Fruit fly (Drosophila melanogaster) whole organism, embryonic: ENCODE measurements around the gene SLC5A11.

Experiments
- Aef1 ChIP-seq: fragments of 200-800 bp; sonication (Bioruptor generic); IDR thresholded peaks from 3 replicates; pipeline ENCODE4 v1.3.6; 2022; ENCODE audit warnings: missing biosample characterization, missing genetic modification characterization
- Bteb2 ChIP-seq: fragments of 200-800 bp; sonication (Bioruptor generic); optimal IDR thresholded peaks from 2 replicates; lab custom pipeline; 2016; ENCODE audit warnings: missing biosample characterization, missing genetic modification characterization
- CG10209 ChIP-seq: fragments of 200-800 bp; sonication (Bioruptor generic); optimal IDR thresholded peaks from 3 replicates; lab custom pipeline; 2017; ENCODE audit warnings: missing biosample characterization, mild to moderate bottlenecking, missing genetic modification characterization, missing genetic modification reagents
- CG10274 ChIP-seq: fragments of 200-800 bp; sonication (Bioruptor generic); optimal IDR thresholded peaks from 3 replicates; lab custom pipeline; 2017; ENCODE audit warnings: missing biosample characterization, mild to moderate bottlenecking, missing genetic modification characterization
- CG10431 ChIP-seq: fragments of 200-800 bp; sonication (Bioruptor generic); optimal IDR thresholded peaks from 3 replicates; lab custom pipeline; 2018; ENCODE audit warnings: missing biosample characterization, mild to moderate bottlenecking, missing genetic modification characterization
- CG10959 ChIP-seq: fragments of 200-800 bp; sonication (Bioruptor generic); IDR thresholded peaks from 2 replicates; pipeline ENCODE4 v1.3.6; 2022; ENCODE audit warnings: missing biosample characterization, missing genetic modification characterization
- CG11456 ChIP-seq: fragments of 200-800 bp; sonication (Bioruptor generic); IDR thresholded peaks from 3 replicates; pipeline ENCODE4 v1.3.6; 2022; ENCODE audit warnings: missing biosample characterization, missing genetic modification characterization
- CG13123 ChIP-seq: fragments of 200-800 bp; sonication (Bioruptor generic); optimal IDR thresholded peaks from 2 replicates; lab custom pipeline; 2016; ENCODE audit warnings: missing biosample characterization, missing genetic modification characterization
- CG13624 ChIP-seq: fragments of 200-800 bp; sonication (Bioruptor generic); optimal IDR thresholded peaks from 2 replicates; lab custom pipeline; 2016; ENCODE audit warnings: missing biosample characterization, missing genetic modification characterization
- CG1529 ChIP-seq: fragments of 200-800 bp; sonication (Bioruptor generic); optimal IDR thresholded peaks from 3 replicates; lab custom pipeline; 2018; ENCODE audit warnings: missing biosample characterization, missing genetic modification characterization
- CG17802 ChIP-seq: fragments of 200-800 bp; sonication (Bioruptor generic); optimal IDR thresholded peaks from 2 replicates; lab custom pipeline; 2018; ENCODE audit warnings: missing biosample characterization, mild to moderate bottlenecking, missing genetic modification characterization, moderate library complexity
- CG3163 ChIP-seq: fragments of 200-800 bp; sonication (Bioruptor generic); optimal IDR thresholded peaks from 3 replicates; lab custom pipeline; 2016; ENCODE audit warnings: missing biosample characterization, missing genetic modification characterization
- CG4617 ChIP-seq: fragments of 200-800 bp; sonication (Bioruptor generic); optimal IDR thresholded peaks from 3 replicates; lab custom pipeline; 2016; ENCODE audit warnings: missing biosample characterization, missing genetic modification characterization, borderline replicate concordance
- CG4707 ChIP-seq: fragments of 200-800 bp; sonication (Bioruptor generic); optimal IDR thresholded peaks from 2 replicates; lab custom pipeline; 2018; ENCODE audit warnings: missing biosample characterization, mild to moderate bottlenecking, missing genetic modification characterization, moderate library complexity
- CG6654 ChIP-seq: fragments of 200-800 bp; sonication (Bioruptor generic); optimal IDR thresholded peaks from 2 replicates; lab custom pipeline; 2017; ENCODE audit warnings: missing biosample characterization, mild to moderate bottlenecking, missing genetic modification characterization
- CG6765 ChIP-seq: fragments of 200-800 bp; sonication (Bioruptor generic); optimal IDR thresholded peaks from 3 replicates; lab custom pipeline; 2017; ENCODE audit warnings: missing biosample characterization, mild to moderate bottlenecking, missing genetic modification characterization
- CG7372 ChIP-seq: fragments of 200-800 bp; sonication (Bioruptor generic); IDR thresholded peaks from 2 replicates; pipeline ENCODE4 v1.3.6; 2022; ENCODE audit warnings: missing biosample characterization, missing genetic modification characterization
- CG7745 ChIP-seq: fragments of 200-800 bp; sonication (Bioruptor generic); optimal IDR thresholded peaks from 2 replicates; lab custom pipeline; 2018; ENCODE audit warnings: missing biosample characterization, mild to moderate bottlenecking, missing genetic modification characterization, moderate library complexity
- CG7786 ChIP-seq: fragments of 200-800 bp; sonication (Bioruptor generic); optimal IDR thresholded peaks from 2 replicates; lab custom pipeline; 2016; ENCODE audit warnings: missing biosample characterization, missing genetic modification characterization
- CG9876 ChIP-seq: fragments of 200-800 bp; sonication (Bioruptor generic); optimal IDR thresholded peaks from 2 replicates; lab custom pipeline; 2016; ENCODE audit warnings: missing biosample characterization, missing genetic modification characterization
- Drgx ChIP-seq: fragments of 200-800 bp; sonication (Bioruptor generic); IDR thresholded peaks from 2 replicates; pipeline ENCODE4 v1.3.6; 2022; ENCODE audit warnings: missing biosample characterization, missing genetic modification characterization
- Meics ChIP-seq: fragments of 200-800 bp; sonication (Bioruptor generic); optimal IDR thresholded peaks from 2 replicates; lab custom pipeline; 2017; ENCODE audit warnings: missing biosample characterization, mild to moderate bottlenecking, missing genetic modification characterization
- Myb ChIP-seq: fragments of 200-800 bp; sonication (Bioruptor generic); optimal IDR thresholded peaks from 2 replicates; lab custom pipeline; 2016; ENCODE audit warnings: missing biosample characterization, missing genetic modification characterization
- Oaz ChIP-seq: fragments of 200-800 bp; sonication (Bioruptor generic); IDR thresholded peaks from 2 replicates; pipeline ENCODE4 v1.3.6; 2022; ENCODE audit warnings: missing biosample characterization, missing genetic modification characterization
- Optix ChIP-seq: fragments of 200-800 bp; sonication (Bioruptor generic); IDR thresholded peaks from 3 replicates; pipeline ENCODE4 v1.3.6; 2022; ENCODE audit warnings: missing biosample characterization, missing genetic modification characterization
- Pdp1 ChIP-seq, 2 experiments: fragments of 200-800 bp; sonication (Bioruptor generic); optimal IDR thresholded peaks; 3 replicates each; lab custom pipeline; 2016; ENCODE audit warnings: missing biosample characterization in 2 of 2, missing genetic modification characterization in 2 of 2, mild to moderate bottlenecking in 1 of 2, moderate library complexity in 1 of 2
- Rx ChIP-seq: fragments of 200-800 bp; sonication (Bioruptor generic); IDR thresholded peaks from 2 replicates; pipeline ENCODE4 v1.3.6; 2022; ENCODE audit warnings: missing biosample characterization, missing genetic modification characterization
- Scr ChIP-seq: fragments of 200-800 bp; sonication (Bioruptor generic); IDR thresholded peaks from 2 replicates; pipeline ENCODE4 v1.3.6; 2022; ENCODE audit warnings: missing biosample characterization, missing genetic modification characterization; ENCODE audit not compliant: partially characterized antibody
- TFAM ChIP-seq: fragments of 200-800 bp; sonication (Bioruptor generic); optimal IDR thresholded peaks from 2 replicates; lab custom pipeline; 2017; ENCODE audit warnings: missing biosample characterization, missing genetic modification characterization, inconsistent platforms
- amos ChIP-seq: fragments of 200-800 bp; sonication (Bioruptor generic); IDR thresholded peaks from 2 replicates; pipeline ENCODE4 v1.3.6; 2022; ENCODE audit warnings: missing biosample characterization, missing genetic modification characterization; ENCODE audit not compliant: partially characterized antibody
- bbx ChIP-seq: fragments of 200-800 bp; sonication (Bioruptor generic); IDR thresholded peaks from 2 replicates; pipeline ENCODE4 v1.3.6; 2022; ENCODE audit warnings: missing biosample characterization, missing genetic modification characterization; ENCODE audit not compliant: partially characterized antibody
- bigmax ChIP-seq: fragments of 200-800 bp; sonication (Bioruptor generic); optimal IDR thresholded peaks from 2 replicates; lab custom pipeline; 2018; ENCODE audit warnings: missing biosample characterization, mild to moderate bottlenecking, missing genetic modification characterization
- dati ChIP-seq: fragments of 200-800 bp; sonication (Bioruptor generic); IDR thresholded peaks from 2 replicates; pipeline ENCODE4 v1.3.6; 2022; ENCODE audit warnings: missing biosample characterization, missing genetic modification characterization
- dimm ChIP-seq: fragments of 200-800 bp; sonication (Bioruptor generic); IDR thresholded peaks from 2 replicates; pipeline ENCODE4 v1.3.6; 2022; ENCODE audit warnings: missing biosample characterization, missing genetic modification characterization
- gfzf ChIP-seq: fragments of 200-800 bp; sonication (Bioruptor generic); optimal IDR thresholded peaks from 2 replicates; lab custom pipeline; 2016; ENCODE audit warnings: missing biosample characterization, mild to moderate bottlenecking, missing genetic modification characterization, moderate library complexity
- insv ChIP-seq, 2 experiments: fragments of 200-800 bp; sonication (Bioruptor generic); optimal IDR thresholded peaks; 3 replicates each; lab custom pipeline; 2016 to 2018; ENCODE audit warnings: missing biosample characterization in 2 of 2, missing genetic modification characterization in 2 of 2
- kay ChIP-seq: fragments of 200-800 bp; sonication (Bioruptor generic); optimal IDR thresholded peaks from 2 replicates; lab custom pipeline; 2016; ENCODE audit warnings: missing biosample characterization, missing genetic modification characterization
- knrl ChIP-seq: fragments of 200-800 bp; sonication (Bioruptor generic); IDR thresholded peaks from 3 replicates; pipeline ENCODE4 v1.3.6; 2022; ENCODE audit warnings: missing biosample characterization, missing genetic modification characterization; ENCODE audit not compliant: partially characterized antibody
- lab ChIP-seq: fragments of 200-800 bp; sonication (Bioruptor generic); optimal IDR thresholded peaks from 3 replicates; lab custom pipeline; 2017; ENCODE audit warnings: missing biosample characterization, missing genetic modification characterization, mild to moderate bottlenecking, moderate library complexity, missing genetic modification reagents
- nom ChIP-seq: fragments of 200-800 bp; sonication (Bioruptor generic); optimal IDR thresholded peaks from 2 replicates; lab custom pipeline; 2017; ENCODE audit warnings: missing biosample characterization, missing genetic modification characterization, mild to moderate bottlenecking, moderate library complexity, missing genetic modification reagents
- pita ChIP-seq: fragments of 200-800 bp; sonication (Bioruptor generic); optimal IDR thresholded peaks from 2 replicates; lab custom pipeline; 2017; ENCODE audit warnings: missing biosample characterization, mild to moderate bottlenecking, missing genetic modification characterization
- row ChIP-seq: fragments of 200-800 bp; sonication (Bioruptor generic); IDR thresholded peaks from 3 replicates; pipeline ENCODE4 v1.3.6; 2022; ENCODE audit warnings: missing biosample characterization, missing genetic modification characterization
- stwl ChIP-seq: fragments of 200-800 bp; sonication (Bioruptor generic); optimal IDR thresholded peaks from 3 replicates; lab custom pipeline; 2018; ENCODE audit warnings: missing biosample characterization, mild to moderate bottlenecking, missing genetic modification characterization, moderate library complexity
- tgo ChIP-seq: fragments of 200-800 bp; sonication (Bioruptor generic); IDR thresholded peaks from 3 replicates; pipeline ENCODE4 v1.3.6; 2022; ENCODE audit warnings: missing biosample characterization, missing genetic modification characterization
- unc-4 ChIP-seq: fragments of 200-800 bp; sonication (Bioruptor generic); IDR thresholded peaks from 2 replicates; pipeline ENCODE4 v1.3.6; 2022; ENCODE audit warnings: missing biosample characterization, missing genetic modification characterization; ENCODE audit not compliant: partially characterized antibody
- usp ChIP-seq: fragments of >200 bp; optimal IDR thresholded peaks from 2 replicates; lab custom pipeline; 2017; ENCODE audit warnings: missing biosample characterization, missing genetic modification characterization
- zen2 ChIP-seq: fragments of 200-800 bp; sonication (Bioruptor generic); IDR thresholded peaks from 3 replicates; pipeline ENCODE4 v1.3.6; 2022; ENCODE audit warnings: missing biosample characterization, missing genetic modification characterization; ENCODE audit not compliant: partially characterized antibody
- zf30C ChIP-seq: fragments of 200-800 bp; sonication (Bioruptor generic); optimal IDR thresholded peaks from 3 replicates; lab custom pipeline; 2018; ENCODE audit warnings: missing biosample characterization, mild to moderate bottlenecking, missing genetic modification characterization
- zfh2 ChIP-seq: fragments of 200-800 bp; sonication (Bioruptor generic); optimal IDR thresholded peaks from 2 replicates; lab custom pipeline; 2016; ENCODE audit warnings: missing biosample characterization, missing genetic modification characterization

SLC5A11 gene

dm6 chr2L:8202569-8202968 is 2.4 kb downstream of the SLC5A11 start:
- no peak for TF ChIP-seq CG10959
- no peak for TF ChIP-seq zfh2
- peak; percentile 69 for TF ChIP-seq nom (GFP tag; lab: Kevin White, UChicago)

dm6 chr2L:8198757-8199156 is 6.2 kb downstream of the SLC5A11 start, which contains the start of gene PGAP5:
Gene PGAP5, plus strand, starts transcription at chr2L:8198882.
- TF ChIP-seq Oaz (GFP tag; lab: Robert Waterston, UW): no peak
- TF ChIP-seq amos (GFP tag; lab: Robert Waterston, UW): peak; percentile 97
- TF ChIP-seq CG7786 (GFP tag; lab: Kevin White, UChicago): peak; percentile 21
- no peak for TF ChIP-seq TFAM (GFP tag; lab: Kevin White, UChicago)
- TF ChIP-seq dimm (GFP tag; lab: Robert Waterston, UW): no peak
- TF ChIP-seq Myb (GFP tag; lab: Kevin White, UChicago): peak; percentile 56
- no peak for TF ChIP-seq Optix
- TF ChIP-seq Drgx: no peak
- no peak for TF ChIP-seq insv (GFP tag; optimal IDR thresholded peaks at IDR 0.05; lab: Kevin White, UChicago)
- TF ChIP-seq bigmax (GFP tag; lab: Kevin White, UChicago): no peak
- TF ChIP-seq knrl (GFP tag; lab: Robert Waterston, UW): peak; percentile 91
- no peak for TF ChIP-seq CG10274 (GFP tag; lab: Kevin White, UChicago)
- no peak for TF ChIP-seq CG3163 (GFP tag; lab: Kevin White, UChicago)
- 0 out of 3 replicates have a peak, but pooled peaks have one; percentile 26 for TF ChIP-seq row (GFP tag; lab: Robert Waterston, UW)
- no peak for TF ChIP-seq CG10431 (GFP tag; lab: Kevin White, UChicago)
- TF ChIP-seq CG11456 (GFP tag; lab: Robert Waterston, UW): no peak
- TF ChIP-seq Meics (GFP tag; lab: Kevin White, UChicago): no peak
- TF ChIP-seq Rx: no peak
- peak; percentile 88 for TF ChIP-seq zen2 (GFP tag; lab: Robert Waterston, UW)
- no peak for TF ChIP-seq CG1529
- TF ChIP-seq unc-4 (GFP tag; lab: Robert Waterston, UW): peak; percentile 98
- TF ChIP-seq pita (GFP tag; lab: Kevin White, UChicago): no peak
- no peak for TF ChIP-seq CG7372 (GFP tag; lab: Robert Waterston, UW)
- peak in 1 of 2 experiments; percentile 54 for TF ChIP-seq Pdp1 (GFP tag; optimal IDR thresholded peaks at IDR 0.05; lab: Kevin White, UChicago)
- TF ChIP-seq CG10209: no peak
- TF ChIP-seq kay (GFP tag; lab: Kevin White, UChicago): no peak
- TF ChIP-seq CG4617 (GFP tag; lab: Kevin White, UChicago): peak; percentile 35
- no peak for TF ChIP-seq Aef1 (GFP tag; lab: Robert Waterston, UW)
- no peak for TF ChIP-seq CG17802 (tag; lab: Kevin White, UChicago)
- no peak for TF ChIP-seq CG7745 (tag; lab: Kevin White, UChicago)
- TF ChIP-seq lab (GFP tag; lab: Kevin White, UChicago): no peak
- TF ChIP-seq CG6654 (GFP tag; lab: Kevin White, UChicago): no peak
- peak; percentile 94 for TF ChIP-seq bbx
- TF ChIP-seq Scr: peak; percentile 93
- TF ChIP-seq usp (GFP tag; lab: Kevin White, UChicago): no peak
- no peak for TF ChIP-seq CG4707 (GFP tag; lab: Kevin White, UChicago)
- TF ChIP-seq dati (GFP tag; lab: Robert Waterston, UW): no peak
- TF ChIP-seq tgo (GFP tag; lab: Robert Waterston, UW): no peak
- no peak for TF ChIP-seq CG9876 (GFP tag; lab: Kevin White, UChicago)
- TF ChIP-seq CG13624 (GFP tag; lab: Kevin White, UChicago): peak; percentile 19
- TF ChIP-seq CG13123 (GFP tag; lab: Kevin White, UChicago): no peak
- peak; percentile 30 for TF ChIP-seq gfzf (GFP tag; lab: Kevin White, UChicago)
- TF ChIP-seq zf30C (GFP tag; lab: Kevin White, UChicago): no peak
- TF ChIP-seq stwl (tag; lab: Kevin White, UChicago): peak; percentile 52
- TF ChIP-seq CG6765: no peak
- TF ChIP-seq Bteb2 (GFP tag; lab: Kevin White, UChicago): no peak
